Fruit fly (Drosophila melanogaster) whole organism, embryonic: ENCODE data around the gene CG14966.
A peak's percentile ranks its signal among the peaks of the same experiment; 100 is the strongest.

ENCODE experiments used
- CG10431 ChIP-seq: fragments of 200-800 bp; sonication (Bioruptor generic); optimal IDR thresholded peaks from 3 replicates; lab custom pipeline; 2018; ENCODE audit warnings: missing biosample characterization, mild to moderate bottlenecking, missing genetic modification characterization
- CG10543 ChIP-seq: fragments of 200-800 bp; sonication (Bioruptor generic); optimal IDR thresholded peaks from 3 replicates; lab custom pipeline; 2017; ENCODE audit warnings: missing biosample characterization, mild to moderate bottlenecking, missing genetic modification characterization, moderate library complexity
- CG12104 ChIP-seq: fragments of 200-800 bp; sonication (Bioruptor generic); optimal IDR thresholded peaks from 3 replicates; lab custom pipeline; 2016; ENCODE audit warnings: missing biosample characterization, missing genetic modification characterization
- CG13775 ChIP-seq: fragments of 200-800 bp; sonication (Bioruptor generic); optimal IDR thresholded peaks from 3 replicates; lab custom pipeline; 2017; ENCODE audit warnings: missing biosample characterization, mild to moderate bottlenecking, missing genetic modification characterization
- CG15011 ChIP-seq: fragments of 200-800 bp; sonication (Bioruptor generic); optimal IDR thresholded peaks from 3 replicates; lab custom pipeline; 2018; ENCODE audit warnings: missing biosample characterization, mild to moderate bottlenecking, missing genetic modification characterization
- CG16813 ChIP-seq: fragments of 200-800 bp; sonication (Bioruptor generic); IDR thresholded peaks from 3 replicates; pipeline ENCODE4 v1.3.6; 2022; ENCODE audit warnings: missing biosample characterization, missing genetic modification characterization; ENCODE audit not compliant: partially characterized antibody
- CG16815 ChIP-seq: fragments of 200-800 bp; sonication (Bioruptor generic); optimal IDR thresholded peaks from 3 replicates; lab custom pipeline; 2017; ENCODE audit warnings: missing biosample characterization, mild to moderate bottlenecking, missing genetic modification characterization
- CG17328 ChIP-seq: fragments of 200-800 bp; sonication (Bioruptor generic); IDR thresholded peaks from 2 replicates; pipeline ENCODE4 v1.3.6; 2022; ENCODE audit warnings: missing biosample characterization, missing genetic modification characterization
- CG1832 ChIP-seq: fragments of 200-800 bp; sonication (Bioruptor generic); optimal IDR thresholded peaks from 2 replicates; lab custom pipeline; 2017; ENCODE audit warnings: missing biosample characterization, mild to moderate bottlenecking, missing genetic modification characterization, inconsistent platforms
- CG18599 ChIP-seq: fragments of 200-800 bp; sonication (Bioruptor generic); optimal IDR thresholded peaks from 3 replicates; lab custom pipeline; 2017; ENCODE audit warnings: missing biosample characterization, missing genetic modification characterization, mild to moderate bottlenecking, moderate library complexity, missing genetic modification reagents
- CG3281 ChIP-seq: fragments of 200-800 bp; sonication (Bioruptor generic); optimal IDR thresholded peaks from 3 replicates; lab custom pipeline; 2017; ENCODE audit warnings: missing biosample characterization, mild to moderate bottlenecking, missing genetic modification characterization
- CG6254 ChIP-seq: fragments of 200-800 bp; sonication (Bioruptor generic); optimal IDR thresholded peaks from 3 replicates; lab custom pipeline; 2017; ENCODE audit warnings: mild to moderate bottlenecking, missing biosample characterization, missing genetic modification reagents, missing genetic modification characterization
- CG7271 ChIP-seq: fragments of 200-800 bp; sonication (Bioruptor generic); optimal IDR thresholded peaks from 2 replicates; lab custom pipeline; 2018; ENCODE audit warnings: missing biosample characterization, mild to moderate bottlenecking, missing genetic modification characterization, moderate library complexity
- CG7556 ChIP-seq: fragments of 200-800 bp; sonication (Bioruptor generic); optimal IDR thresholded peaks from 2 replicates; lab custom pipeline; 2017; ENCODE audit warnings: missing biosample characterization, mild to moderate bottlenecking, missing genetic modification characterization
- CG7987 ChIP-seq: fragments of 200-800 bp; sonication (Bioruptor generic); optimal IDR thresholded peaks from 2 replicates; lab custom pipeline; 2018; ENCODE audit warnings: missing biosample characterization, mild to moderate bottlenecking, missing genetic modification characterization, moderate library complexity
- CG8944 ChIP-seq: fragments of 200-800 bp; sonication (Bioruptor generic); optimal IDR thresholded peaks from 3 replicates; lab custom pipeline; 2016; ENCODE audit warnings: missing biosample characterization, missing genetic modification characterization
- Chrac-16 ChIP-seq: fragments of 200-800 bp; sonication (Bioruptor generic); optimal IDR thresholded peaks from 3 replicates; lab custom pipeline; 2016; ENCODE audit warnings: missing biosample characterization, missing genetic modification characterization
- GATAe ChIP-seq: fragments of 200-800 bp; sonication (Bioruptor generic); conservative IDR thresholded peaks from 2 replicates; pipeline ENCODE4 v1.3.6; 2022; ENCODE audit warnings: missing biosample characterization, missing genetic modification characterization
- HLH4C ChIP-seq: fragments of 200-800 bp; sonication (Bioruptor generic); IDR thresholded peaks from 3 replicates; pipeline ENCODE4 v1.3.6; 2022; ENCODE audit warnings: missing biosample characterization, missing genetic modification characterization; ENCODE audit not compliant: partially characterized antibody
- Hey ChIP-seq: fragments of 200-800 bp; sonication (Bioruptor generic); optimal IDR thresholded peaks from 3 replicates; lab custom pipeline; 2018; ENCODE audit warnings: missing biosample characterization, mild to moderate bottlenecking, missing genetic modification characterization
- Sox100B ChIP-seq: fragments of 200-800 bp; sonication (Bioruptor generic); optimal IDR thresholded peaks from 3 replicates; lab custom pipeline; 2018; ENCODE audit warnings: missing biosample characterization, mild to moderate bottlenecking, missing genetic modification characterization
- Sry-β ChIP-seq: fragments of 200-800 bp; sonication (Bioruptor generic); optimal IDR thresholded peaks from 2 replicates; lab custom pipeline; 2018; ENCODE audit warnings: missing biosample characterization, mild to moderate bottlenecking, missing genetic modification characterization, moderate library complexity
- amos ChIP-seq: fragments of 200-800 bp; sonication (Bioruptor generic); IDR thresholded peaks from 2 replicates; pipeline ENCODE4 v1.3.6; 2022; ENCODE audit warnings: missing biosample characterization, missing genetic modification characterization; ENCODE audit not compliant: partially characterized antibody
- chm ChIP-seq: fragments of 200-800 bp; sonication (Bioruptor generic); IDR thresholded peaks from 2 replicates; pipeline ENCODE4 v1.3.6; 2022; ENCODE audit warnings: missing biosample characterization, missing genetic modification characterization
- ci ChIP-seq: fragments of 200-800 bp; sonication (Bioruptor generic); IDR thresholded peaks from 3 replicates; pipeline ENCODE4 v1.3.6; 2022; ENCODE audit warnings: missing biosample characterization, missing genetic modification characterization
- ems ChIP-seq: fragments of 200-800 bp; sonication (Bioruptor generic); optimal IDR thresholded peaks from 3 replicates; lab custom pipeline; 2016; ENCODE audit warnings: missing biosample characterization, missing genetic modification characterization
- maf-S ChIP-seq: fragments of 200-800 bp; sonication (Bioruptor generic); optimal IDR thresholded peaks from 2 replicates; lab custom pipeline; 2016; ENCODE audit warnings: missing biosample characterization, missing genetic modification characterization
- mld ChIP-seq: fragments of 200-800 bp; sonication (Bioruptor generic); IDR thresholded peaks from 3 replicates; pipeline ENCODE4 v1.3.6; 2022; ENCODE audit warnings: missing biosample characterization, missing genetic modification characterization; ENCODE audit not compliant: partially characterized antibody
- p53 ChIP-seq: fragments of 200-800 bp; sonication (Bioruptor generic); optimal IDR thresholded peaks from 2 replicates; lab custom pipeline; 2016; ENCODE audit warnings: missing biosample characterization, missing genetic modification characterization
- pb ChIP-seq: fragments of 200-800 bp; sonication (Bioruptor generic); optimal IDR thresholded peaks from 3 replicates; lab custom pipeline; 2016; ENCODE audit warnings: missing biosample characterization, missing genetic modification characterization
- pfk ChIP-seq: fragments of 200-800 bp; sonication (Bioruptor generic); optimal IDR thresholded peaks from 2 replicates; lab custom pipeline; 2018; ENCODE audit warnings: missing biosample characterization, mild to moderate bottlenecking, missing genetic modification characterization, moderate library complexity
- shn ChIP-seq: fragments of 200-800 bp; sonication (Bioruptor generic); optimal IDR thresholded peaks from 3 replicates; lab custom pipeline; 2016; ENCODE audit warnings: missing biosample characterization, missing genetic modification characterization
- stc ChIP-seq: fragments of 200-800 bp; sonication (Bioruptor generic); IDR thresholded peaks from 2 replicates; pipeline ENCODE4 v1.3.6; 2022; ENCODE audit warnings: missing biosample characterization, missing genetic modification characterization
- tin ChIP-seq: fragments of 200-800 bp; sonication (Bioruptor generic); optimal IDR thresholded peaks from 3 replicates; lab custom pipeline; 2016; ENCODE audit warnings: missing biosample characterization, missing genetic modification characterization
- trem ChIP-seq: fragments of 200-800 bp; optimal IDR thresholded peaks from 3 replicates; lab custom pipeline; 2019; ENCODE audit warnings: missing biosample characterization, mild to moderate bottlenecking, missing genetic modification characterization, moderate library complexity
- unpg ChIP-seq: fragments of 200-800 bp; sonication (Bioruptor generic); optimal IDR thresholded peaks from 3 replicates; lab custom pipeline; 2018; ENCODE audit warnings: missing biosample characterization, mild to moderate bottlenecking, missing genetic modification characterization, moderate library complexity
- wor ChIP-seq: fragments of 200-800 bp; sonication (Bioruptor generic); IDR thresholded peaks from 2 replicates; pipeline ENCODE4 v1.3.6; 2022; ENCODE audit warnings: missing biosample characterization, missing genetic modification characterization

CG14966 gene

dm6 chr3L:3159309-3160194 lies 37.9 kb downstream of the CG14966 start, which contains the start of the genes ND-30 and CG15812 (continued):
- peak; percentile 6 for TF ChIP-seq CG13775 (GFP tag; lab: Kevin White, UChicago)
- no peak for TF ChIP-seq CG18599 (GFP tag; lab: Kevin White, UChicago)
- TF ChIP-seq ci (GFP tag; lab: Robert Waterston, UW) = no peak
- TF ChIP-seq unpg (GFP tag; lab: Kevin White, UChicago) = no peak
- TF ChIP-seq CG16813 (GFP tag; lab: Robert Waterston, UW) = no peak
- TF ChIP-seq mld = no peak
- peak; percentile 7; the same call in 1 of the 2 replicates for TF ChIP-seq amos
- no peak for TF ChIP-seq Sox100B (GFP tag; lab: Kevin White, UChicago)
- no peak for TF ChIP-seq CG16815 (GFP tag; lab: Kevin White, UChicago)
- peak; percentile 94 for TF ChIP-seq pfk (GFP tag; lab: Kevin White, UChicago)
- TF ChIP-seq p53 (GFP tag; lab: Kevin White, UChicago) = no peak
- TF ChIP-seq CG10431 = no peak
- TF ChIP-seq CG15011 = no peak
- TF ChIP-seq CG7987 (GFP tag; lab: Kevin White, UChicago) = no peak
- TF ChIP-seq trem = peak; percentile 35
- no peak for TF ChIP-seq CG17328
- TF ChIP-seq HLH4C (GFP tag; lab: Robert Waterston, UW) = no peak
- TF ChIP-seq CG3281 (GFP tag; lab: Kevin White, UChicago) = no peak
- TF ChIP-seq CG6254 (GFP tag; lab: Kevin White, UChicago) = no peak
- TF ChIP-seq Hey (tag; lab: Kevin White, UChicago) = no peak
- no peak for TF ChIP-seq tin (GFP tag; lab: Kevin White, UChicago)
- no peak for TF ChIP-seq wor (GFP tag; lab: Robert Waterston, UW)
- TF ChIP-seq CG7271 (tag; lab: Kevin White, UChicago) = no peak
- no peak for TF ChIP-seq CG10543 (GFP tag; lab: Kevin White, UChicago)
- TF ChIP-seq shn (GFP tag; lab: Kevin White, UChicago) = no peak
- no peak for TF ChIP-seq stc
- TF ChIP-seq chm (GFP tag; lab: Robert Waterston, UW) = no peak
- TF ChIP-seq CG1832 (GFP tag; lab: Kevin White, UChicago) = no peak
- no peak for TF ChIP-seq maf-S (GFP tag; lab: Kevin White, UChicago)
- TF ChIP-seq pb (GFP tag; lab: Kevin White, UChicago) = no peak
- TF ChIP-seq GATAe (GFP tag; lab: Robert Waterston, UW) = no peak
- no peak for TF ChIP-seq CG8944 (GFP tag; lab: Kevin White, UChicago)
- peak; percentile 19 for TF ChIP-seq Chrac-16
- TF ChIP-seq Sry-β = no peak

- TF ChIP-seq ems (GFP tag; lab: Kevin White, UChicago) (no peak), CG7556 (GFP tag; lab: Kevin White, UChicago) (no peak), CG12104 (GFP tag; lab: Kevin White, UChicago) (no peak)
Observed at dm6 chr3L:3157651-3158050, 39.8 kb downstream of the CG14966 start.
